Worm (Caenorhabditis elegans) whole organism, late embryonic: ENCODE results near the gene sre-20.

Source experiments
- ceh-48 ChIP-seq: sonication (generic microtip); optimal IDR thresholded peaks from 2 replicates; lab custom pipeline; 2016; ENCODE audit warnings: missing genetic modification characterization, inconsistent platforms, missing compliant biosample characterization
- pat-9 ChIP-seq: fragments of 200-800 bp; sonication (Bioruptor generic); optimal IDR thresholded peaks from 2 replicates; lab custom pipeline; 2018; ENCODE audit warnings: mild to moderate bottlenecking, missing genetic modification characterization, moderate library complexity, missing compliant biosample characterization
- tbx-2 ChIP-seq: sonication (generic microtip); optimal IDR thresholded peaks from 2 replicates; lab custom pipeline; 2016; ENCODE audit warnings: missing genetic modification characterization, missing compliant biosample characterization
- tbx-7 ChIP-seq: sonication (generic microtip); optimal IDR thresholded peaks from 2 replicates; lab custom pipeline; 2016; ENCODE audit warnings: missing genotype, missing genetic modification characterization, missing compliant biosample characterization

DNA sequence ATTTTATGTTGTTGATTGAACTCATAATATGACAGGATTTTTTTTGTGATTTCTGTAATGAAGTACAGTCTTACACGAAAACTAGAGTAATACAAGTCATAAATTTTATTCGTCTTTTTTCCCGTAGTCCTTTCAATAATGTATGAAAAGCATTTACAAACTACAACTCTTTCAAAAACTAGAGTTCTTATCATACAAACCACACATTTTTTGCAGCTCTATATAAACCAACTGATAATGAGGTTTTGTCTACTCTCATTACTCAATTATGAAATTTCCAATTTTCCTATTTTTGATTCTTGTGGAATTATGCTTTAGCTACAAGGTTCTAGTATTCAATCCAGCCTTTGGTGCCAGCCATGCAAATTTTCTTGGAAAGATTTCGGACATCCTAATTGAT, 40.0 kb upstream of the sre-20 start, which contains the start of gene ugt-16:
- TF ChIP-seq pat-9 (tag; lab: Kevin White, UChicago) (no peak), tbx-2 (no peak), ceh-48 (tag; lab: Kevin White, UChicago) (no peak), tbx-7 (no peak)
